Fruit fly (Drosophila melanogaster) whole organism, embryonic: ENCODE measurements around the gene CG33552.

Experiments used
- Aef1 ChIP-seq: fragments of 200-800 bp; sonication (Bioruptor generic); IDR thresholded peaks from 3 replicates; pipeline ENCODE4 v1.3.6; 2022; ENCODE audit warnings: missing biosample characterization, missing genetic modification characterization
- CG10321 ChIP-seq: fragments of 200-800 bp; sonication (Bioruptor generic); IDR thresholded peaks from 2 replicates; pipeline ENCODE4 v1.3.6; 2022; ENCODE audit warnings: missing biosample characterization, missing genetic modification characterization
- CG12219 ChIP-seq: fragments of 200-800 bp; sonication (Bioruptor generic); optimal IDR thresholded peaks from 3 replicates; lab custom pipeline; 2018; ENCODE audit warnings: missing biosample characterization, mild to moderate bottlenecking, missing genetic modification characterization
- CG13624 ChIP-seq: fragments of 200-800 bp; sonication (Bioruptor generic); optimal IDR thresholded peaks from 2 replicates; lab custom pipeline; 2016; ENCODE audit warnings: missing biosample characterization, missing genetic modification characterization
- CG15073 ChIP-seq: fragments of 200-800 bp; sonication (Bioruptor generic); optimal IDR thresholded peaks from 2 replicates; lab custom pipeline; 2016; ENCODE audit warnings: missing biosample characterization, missing genetic modification characterization
- CG15514 ChIP-seq: fragments of 200-800 bp; sonication (Bioruptor generic); optimal IDR thresholded peaks from 3 replicates; lab custom pipeline; 2017; ENCODE audit warnings: missing biosample characterization, missing genetic modification characterization, mild to moderate bottlenecking, moderate library complexity, missing genetic modification reagents
- CG16779 ChIP-seq: fragments of 200-800 bp; sonication (Bioruptor generic); IDR thresholded peaks from 2 replicates; pipeline ENCODE4 v1.3.6; 2022; ENCODE audit warnings: missing biosample characterization, missing genetic modification characterization
- CG16813 ChIP-seq: fragments of 200-800 bp; sonication (Bioruptor generic); IDR thresholded peaks from 3 replicates; pipeline ENCODE4 v1.3.6; 2022; ENCODE audit warnings: missing biosample characterization, missing genetic modification characterization; ENCODE audit not compliant: partially characterized antibody
- CG1792 ChIP-seq: fragments of 200-800 bp; sonication (Bioruptor generic); optimal IDR thresholded peaks from 2 replicates; lab custom pipeline; 2016; ENCODE audit warnings: missing biosample characterization, missing genetic modification characterization
- CG18599 ChIP-seq: fragments of 200-800 bp; sonication (Bioruptor generic); optimal IDR thresholded peaks from 3 replicates; lab custom pipeline; 2017; ENCODE audit warnings: missing biosample characterization, missing genetic modification characterization, mild to moderate bottlenecking, moderate library complexity, missing genetic modification reagents
- CG2120 ChIP-seq: fragments of 200-800 bp; sonication (Bioruptor generic); optimal IDR thresholded peaks from 3 replicates; lab custom pipeline; 2016; ENCODE audit warnings: missing biosample characterization, missing genetic modification characterization
- CG6683 ChIP-seq: fragments of 200-800 bp; sonication (Bioruptor generic); optimal IDR thresholded peaks from 2 replicates; lab custom pipeline; 2017; ENCODE audit warnings: missing biosample characterization, mild to moderate bottlenecking, missing genetic modification characterization, missing genetic modification reagents
- CG6813 ChIP-seq: fragments of 200-800 bp; sonication (Bioruptor generic); optimal IDR thresholded peaks from 2 replicates; lab custom pipeline; 2017; ENCODE audit warnings: missing biosample characterization, missing genetic modification characterization, mild to moderate bottlenecking, moderate library complexity, missing genetic modification reagents
- CG8478 ChIP-seq: fragments of >200 bp; optimal IDR thresholded peaks from 2 replicates; lab custom pipeline; 2018
- CTCF ChIP-seq: fragments of 200-800 bp; sonication (Bioruptor generic); optimal IDR thresholded peaks from 2 replicates; lab custom pipeline; 2017; ENCODE audit warnings: missing biosample characterization, mild to moderate bottlenecking, missing genetic modification characterization, moderate library complexity
- Dek ChIP-seq: fragments of 200-800 bp; sonication (Bioruptor generic); optimal IDR thresholded peaks from 3 replicates; lab custom pipeline; 2019; ENCODE audit warnings: missing biosample characterization, mild to moderate bottlenecking, missing genetic modification characterization, moderate library complexity
- Drgx ChIP-seq: fragments of 200-800 bp; sonication (Bioruptor generic); IDR thresholded peaks from 2 replicates; pipeline ENCODE4 v1.3.6; 2022; ENCODE audit warnings: missing biosample characterization, missing genetic modification characterization
- HLH3B ChIP-seq: fragments of 200-800 bp; sonication (Bioruptor generic); IDR thresholded peaks from 2 replicates; pipeline ENCODE4 v1.3.6; 2022; ENCODE audit warnings: missing biosample characterization, missing genetic modification characterization
- HmgZ ChIP-seq: fragments of 200-800 bp; sonication (Bioruptor generic); optimal IDR thresholded peaks from 2 replicates; lab custom pipeline; 2018; ENCODE audit warnings: missing biosample characterization, mild to moderate bottlenecking, missing genetic modification characterization
- Hmr ChIP-seq: fragments of 200-800 bp; sonication (Bioruptor generic); optimal IDR thresholded peaks from 3 replicates; lab custom pipeline; 2017; ENCODE audit warnings: mild to moderate bottlenecking, missing biosample characterization, missing genetic modification reagents, missing genetic modification characterization
- Lhr ChIP-seq: fragments of 200-800 bp; sonication (Bioruptor generic); optimal IDR thresholded peaks from 3 replicates; lab custom pipeline; 2017; ENCODE audit warnings: mild to moderate bottlenecking, missing biosample characterization, missing genetic modification reagents, missing genetic modification characterization
- Mes4 ChIP-seq: fragments of 200-800 bp; sonication (Bioruptor generic); optimal IDR thresholded peaks from 2 replicates; lab custom pipeline; 2016; ENCODE audit warnings: missing biosample characterization, missing genetic modification characterization
- NC2β ChIP-seq: fragments of 200-800 bp; sonication (Bioruptor generic); optimal IDR thresholded peaks from 2 replicates; lab custom pipeline; 2016; ENCODE audit warnings: missing biosample characterization, missing genetic modification characterization
- Neu2 ChIP-seq: fragments of 200-800 bp; sonication (Bioruptor generic); optimal IDR thresholded peaks from 3 replicates; lab custom pipeline; 2016; ENCODE audit warnings: missing biosample characterization, missing genetic modification characterization, borderline replicate concordance
- Oli ChIP-seq: fragments of 200-800 bp; sonication (Bioruptor generic); optimal IDR thresholded peaks from 2 replicates; lab custom pipeline; 2018; ENCODE audit warnings: missing biosample characterization, mild to moderate bottlenecking, missing genetic modification characterization, moderate library complexity
- Sox100B ChIP-seq: fragments of 200-800 bp; sonication (Bioruptor generic); optimal IDR thresholded peaks from 3 replicates; lab custom pipeline; 2018; ENCODE audit warnings: missing biosample characterization, mild to moderate bottlenecking, missing genetic modification characterization
- TFAM ChIP-seq: fragments of 200-800 bp; sonication (Bioruptor generic); optimal IDR thresholded peaks from 2 replicates; lab custom pipeline; 2017; ENCODE audit warnings: missing biosample characterization, missing genetic modification characterization, inconsistent platforms
- ash1 ChIP-seq: fragments of 200-800 bp; sonication (Bioruptor generic); optimal IDR thresholded peaks from 2 replicates; lab custom pipeline; 2018; ENCODE audit warnings: missing biosample characterization, mild to moderate bottlenecking, missing genetic modification characterization
- croc ChIP-seq: fragments of 200-800 bp; sonication (Bioruptor generic); conservative IDR thresholded peaks from 3 replicates; pipeline ENCODE4 v1.3.6; 2022; ENCODE audit warnings: missing biosample characterization, missing genetic modification characterization
- disco-r ChIP-seq: fragments of 200-800 bp; sonication (Bioruptor generic); optimal IDR thresholded peaks from 2 replicates; lab custom pipeline; 2016; ENCODE audit warnings: missing biosample characterization, missing genetic modification characterization
- dmrt99B ChIP-seq: fragments of 200-800 bp; sonication (Bioruptor generic); optimal IDR thresholded peaks from 2 replicates; lab custom pipeline; 2018; ENCODE audit warnings: missing biosample characterization, mild to moderate bottlenecking, missing genetic modification characterization, moderate library complexity
- gem ChIP-seq: fragments of 200-800 bp; sonication (Bioruptor generic); optimal IDR thresholded peaks from 2 replicates; lab custom pipeline; 2019; ENCODE audit warnings: missing biosample characterization, mild to moderate bottlenecking, missing genetic modification characterization, moderate library complexity
- grau ChIP-seq: fragments of 200-800 bp; optimal IDR thresholded peaks from 3 replicates; lab custom pipeline; 2019; ENCODE audit warnings: missing biosample characterization, mild to moderate bottlenecking, missing genetic modification characterization, moderate library complexity
- klu ChIP-seq: fragments of 200-800 bp; sonication (Bioruptor generic); IDR thresholded peaks from 2 replicates; pipeline ENCODE4 v1.3.6; 2022; ENCODE audit warnings: missing biosample characterization, missing genetic modification characterization
- maf-S ChIP-seq: fragments of 200-800 bp; sonication (Bioruptor generic); optimal IDR thresholded peaks from 2 replicates; lab custom pipeline; 2016; ENCODE audit warnings: missing biosample characterization, missing genetic modification characterization
- odd ChIP-seq: fragments of 200-800 bp; sonication (Bioruptor generic); optimal IDR thresholded peaks from 2 replicates; lab custom pipeline; 2017; ENCODE audit warnings: missing biosample characterization, mild to moderate bottlenecking, missing genetic modification characterization
- prd ChIP-seq, 3 experiments: fragments of >200 bp in 2 of 3; fragments of 200-800 bp in 1 of 3; sonication (Bioruptor generic) in 1 of 3; optimal IDR thresholded peaks in 2 of 3; IDR thresholded peaks in 1 of 3; 2 replicates in 2 of 3; 3 replicates in 1 of 3; pipeline versions ENCODE4 v1.3.6 to Lab custom; 2017 to 2022; ENCODE audit warnings: missing biosample characterization in 1 of 3, missing genetic modification characterization in 1 of 3
- ranshi ChIP-seq: fragments of 200-800 bp; sonication (Bioruptor generic); IDR thresholded peaks from 2 replicates; pipeline ENCODE4 v1.3.6; 2022; ENCODE audit warnings: missing biosample characterization, missing genetic modification characterization
- rib ChIP-seq: fragments of 200-800 bp; sonication (Bioruptor generic); IDR thresholded peaks from 2 replicates; pipeline ENCODE4 v1.3.6; 2022; ENCODE audit warnings: missing biosample characterization, missing genetic modification characterization
- ro ChIP-seq: fragments of 200-800 bp; sonication (Bioruptor generic); IDR thresholded peaks from 2 replicates; pipeline ENCODE4 v1.3.6; 2022; ENCODE audit warnings: missing biosample characterization, missing genetic modification characterization
- sc ChIP-seq, 3 experiments: fragments of >200 bp in 2 of 3; fragments of 200-800 bp in 1 of 3; sonication (Bioruptor generic) in 1 of 3; optimal IDR thresholded peaks; 2 replicates in 2 of 3; 3 replicates in 1 of 3; lab custom pipeline; 2017; ENCODE audit warnings: mild to moderate bottlenecking in 1 of 3, missing biosample characterization in 1 of 3, missing genetic modification characterization in 1 of 3, missing genetic modification reagents in 1 of 3
- sens ChIP-seq: fragments of 200-800 bp; sonication (Bioruptor generic); peaks from one replicate; lab custom pipeline; 2016; ENCODE audit warnings: missing biosample characterization, missing genetic modification characterization
- sim ChIP-seq: fragments of 200-800 bp; sonication (Bioruptor generic); IDR thresholded peaks from 2 replicates; pipeline ENCODE4 v1.3.6; 2022; ENCODE audit warnings: missing biosample characterization, missing genetic modification characterization
- sima ChIP-seq: fragments of 200-800 bp; sonication (Bioruptor generic); optimal IDR thresholded peaks from 2 replicates; lab custom pipeline; 2016; ENCODE audit warnings: missing biosample characterization, missing genetic modification characterization
- slou ChIP-seq: fragments of 200-800 bp; sonication (Bioruptor generic); optimal IDR thresholded peaks from 3 replicates; lab custom pipeline; 2016; ENCODE audit warnings: missing biosample characterization, missing genetic modification characterization
- tap ChIP-seq: fragments of 200-800 bp; optimal IDR thresholded peaks from 3 replicates; lab custom pipeline; 2019; ENCODE audit warnings: missing biosample characterization, mild to moderate bottlenecking, missing genetic modification characterization, moderate library complexity
- trem ChIP-seq: fragments of 200-800 bp; optimal IDR thresholded peaks from 3 replicates; lab custom pipeline; 2019; ENCODE audit warnings: missing biosample characterization, mild to moderate bottlenecking, missing genetic modification characterization, moderate library complexity
- tx ChIP-seq: fragments of 200-800 bp; sonication (Bioruptor generic); optimal IDR thresholded peaks from 2 replicates; lab custom pipeline; 2016; ENCODE audit warnings: missing biosample characterization, missing genetic modification characterization

Gene CG33552

DNA sequence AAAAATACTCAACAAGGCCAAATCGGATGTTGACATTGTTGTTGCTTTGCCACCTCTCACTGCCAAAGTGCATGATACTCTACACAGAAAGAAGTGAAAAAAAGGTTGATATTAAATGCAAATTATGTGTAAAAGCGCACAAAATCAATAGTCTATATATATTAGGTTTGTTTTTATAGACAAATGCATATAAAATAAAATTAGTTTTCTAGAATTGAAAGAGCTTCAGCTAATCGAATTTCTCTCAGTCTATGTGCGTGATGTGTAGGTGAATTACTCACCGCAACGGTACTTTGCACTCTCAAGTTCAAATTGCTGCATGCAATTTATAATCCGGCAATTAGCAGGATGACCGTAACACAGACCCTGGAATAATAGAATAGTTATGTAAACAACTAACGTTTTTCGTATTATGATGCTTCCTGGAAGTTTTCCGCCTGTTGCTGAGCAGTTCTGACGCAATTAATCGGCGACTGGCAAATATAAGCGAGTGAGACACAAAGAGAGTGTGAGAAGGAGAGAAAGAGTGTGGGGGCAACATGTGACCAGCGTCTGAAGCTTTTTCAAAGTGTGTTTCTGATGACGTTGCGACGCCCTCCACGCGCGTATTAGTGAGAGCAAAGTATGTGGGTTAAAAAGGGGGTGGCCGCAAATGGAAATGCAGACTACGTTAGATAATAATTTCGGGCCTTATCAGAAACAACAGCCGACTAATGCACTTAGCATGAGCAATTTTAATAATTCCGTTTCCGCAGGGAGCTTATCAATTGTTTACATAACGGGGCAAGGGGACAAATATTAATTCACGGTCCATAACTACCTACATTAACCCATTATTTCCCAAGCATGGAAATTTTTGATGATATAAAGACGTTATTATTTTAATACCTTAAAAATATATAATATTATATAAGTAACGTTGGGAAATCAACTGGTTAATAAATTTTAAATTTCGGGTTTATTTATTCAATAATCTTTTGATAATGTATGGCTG is 38.7 kb downstream of the CG33552 start (continued):
- TF ChIP-seq CG16779 (GFP tag; lab: Robert Waterston, UW) (peak; percentile 93), sc (optimal IDR thresholded peaks at IDR 0.05; lab: Kevin White, UChicago) (no peak), sc (GFP tag; optimal IDR thresholded peaks at IDR 0.05; lab: Kevin White, UChicago) (peak; percentile 74), sim (GFP tag; lab: Robert Waterston, UW) (peak; percentile 94), Drgx (GFP tag; lab: Robert Waterston, UW) (peak; percentile 97), grau (tag; lab: Kevin White, UChicago) (peak; percentile 83), HmgZ (peak; percentile 75), Sox100B (peak; percentile 91), gem (tag; lab: Kevin White, UChicago) (peak; percentile 92), ro (GFP tag; lab: Robert Waterston, UW) (peak; percentile 88), CG2120 (GFP tag; lab: Kevin White, UChicago) (peak; percentile 83), prd (optimal IDR thresholded peaks at IDR 0.05; lab: Kevin White, UChicago) (no peak), prd (GFP tag; IDR thresholded peaks at IDR 0.05; lab: Robert Waterston, UW) (peak; percentile 98), maf-S (peak; percentile 66), croc (peak; percentile 88), TFAM (peak; percentile 64), ranshi (GFP tag; lab: Robert Waterston, UW) (peak; percentile 92), sima (GFP tag; lab: Kevin White, UChicago) (peak; percentile 42), Mes4 (GFP tag; lab: Kevin White, UChicago) (peak; percentile 53), NC2β (GFP tag; lab: Kevin White, UChicago) (peak; percentile 61), dmrt99B (tag; lab: Kevin White, UChicago) (peak; percentile 96), CG10321 (GFP tag; lab: Robert Waterston, UW) (peak; percentile 72), CG16813 (GFP tag; lab: Robert Waterston, UW) (no peak), Lhr (GFP tag; lab: Kevin White, UChicago) (peak; percentile 68), CG1792 (GFP tag; lab: Kevin White, UChicago) (peak; percentile 54), Dek (tag; lab: Kevin White, UChicago) (peak; percentile 85), CG8478 (lab: Kevin White, UChicago) (no peak), CG6683 (GFP tag; lab: Kevin White, UChicago) (peak; percentile 82), Neu2 (GFP tag; lab: Kevin White, UChicago) (no peak), slou (GFP tag; lab: Kevin White, UChicago) (peak; percentile 87), Aef1 (GFP tag; lab: Robert Waterston, UW) (peak; percentile 89), disco-r (peak; percentile 71), CG6813 (GFP tag; lab: Kevin White, UChicago) (peak; percentile 83), sens (GFP tag; lab: Kevin White, UChicago) (peak; percentile 98), odd (GFP tag; lab: Kevin White, UChicago) (peak; percentile 80), klu (GFP tag; lab: Robert Waterston, UW) (peak; percentile 88), rib (GFP tag; lab: Robert Waterston, UW) (peak; percentile 86), Hmr (GFP tag; lab: Kevin White, UChicago) (peak; percentile 82), tx (GFP tag; lab: Kevin White, UChicago) (peak; percentile 55), HLH3B (GFP tag; lab: Robert Waterston, UW) (peak; percentile 95), CG12219 (GFP tag; lab: Kevin White, UChicago) (peak; percentile 68), CTCF (GFP tag; lab: Kevin White, UChicago) (peak; percentile 57), CG13624 (peak; percentile 70), trem (tag; lab: Kevin White, UChicago) (peak; percentile 91), tap (tag; lab: Kevin White, UChicago) (peak; percentile 93), Oli (tag; lab: Kevin White, UChicago) (peak; percentile 84), CG15514 (peak; percentile 79), CG18599 (GFP tag; lab: Kevin White, UChicago) (peak; percentile 92), CG15073 (GFP tag; lab: Kevin White, UChicago) (peak; percentile 42), ash1 (GFP tag; lab: Kevin White, UChicago) (peak; percentile 65)
